Fruit fly (Drosophila melanogaster) whole organism, wandering third instar larva: ENCODE results near the gene CG14960.

Experiments
- Abd-B ChIP-seq: fragments of >200 bp; optimal IDR thresholded peaks from 2 replicates; lab custom pipeline; 2017; ENCODE audit warnings: missing biosample characterization, missing genetic modification characterization
- CG32264 ChIP-seq: fragments of 200-800 bp; sonication (Bioruptor generic); optimal IDR thresholded peaks from 2 replicates; lab custom pipeline; 2016; ENCODE audit warnings: missing biosample characterization, missing genetic modification characterization
- CG9705 ChIP-seq: fragments of 200-800 bp; sonication (Bioruptor generic); optimal IDR thresholded peaks from 2 replicates; lab custom pipeline; 2018; ENCODE audit warnings: missing biosample characterization, mild to moderate bottlenecking, missing genetic modification characterization
- CrebA ChIP-seq: fragments of 200-800 bp; sonication (Bioruptor generic); optimal IDR thresholded peaks from 2 replicates; lab custom pipeline; 2016; ENCODE audit warnings: missing biosample characterization, mild to moderate bottlenecking, missing genetic modification characterization, borderline replicate concordance
- Dfd ChIP-seq: fragments of >200 bp; optimal IDR thresholded peaks from 2 replicates; lab custom pipeline; 2017; ENCODE audit warnings: missing biosample characterization, missing genetic modification characterization
- Dif ChIP-seq: fragments of 200-275, 200-300 bp; sonication (Bioruptor generic); optimal IDR thresholded peaks from 2 replicates; lab custom pipeline; 2018; ENCODE audit warnings: missing biosample characterization, missing genetic modification characterization; ENCODE audit not compliant: partially characterized antibody
- GATAd ChIP-seq: sonication (Bioruptor generic); optimal IDR thresholded peaks from 2 replicates; lab custom pipeline; 2016; ENCODE audit warnings: missing biosample characterization, missing genetic modification characterization
- HLH106 ChIP-seq: fragments of 200-800 bp; optimal IDR thresholded peaks from 3 replicates; lab custom pipeline; 2019; ENCODE audit warnings: missing biosample characterization, mild to moderate bottlenecking, missing genetic modification characterization, moderate library complexity
- Hnf4 ChIP-seq: fragments of 200-800 bp; sonication (Bioruptor generic); optimal IDR thresholded peaks from 2 replicates; lab custom pipeline; 2016; ENCODE audit warnings: missing biosample characterization, mild to moderate bottlenecking, missing genetic modification characterization
- Hr78 ChIP-seq: fragments of >200 bp; optimal IDR thresholded peaks from 2 replicates; lab custom pipeline; 2017; ENCODE audit warnings: missing biosample characterization, missing genetic modification characterization
- Hr83 ChIP-seq: fragments of 200-300 bp; sonication (Bioruptor generic); optimal IDR thresholded peaks from 2 replicates; lab custom pipeline; 2016; ENCODE audit warnings: missing biosample characterization, mild to moderate bottlenecking, missing genetic modification characterization, moderate library complexity; ENCODE audit not compliant: poor library complexity, severe bottlenecking
- Jra ChIP-seq: sonication (Bioruptor generic); optimal IDR thresholded peaks from 2 replicates; lab custom pipeline; 2016; ENCODE audit warnings: missing biosample characterization, missing genetic modification characterization
- Mio ChIP-seq: sonication (Bioruptor generic); optimal IDR thresholded peaks from 2 replicates; lab custom pipeline; 2016; ENCODE audit warnings: missing biosample characterization, missing genetic modification characterization
- Myc ChIP-seq: fragments of >200 bp; optimal IDR thresholded peaks from 2 replicates; lab custom pipeline; 2017
- N ChIP-seq: fragments of >200 bp; optimal IDR thresholded peaks from 2 replicates; lab custom pipeline; 2018; ENCODE audit warnings: missing biosample characterization, missing external identifiers, missing genetic modification characterization
- OdsH ChIP-seq: fragments of 200-800 bp; sonication (Bioruptor generic); optimal IDR thresholded peaks from 2 replicates; lab custom pipeline; 2016; ENCODE audit warnings: missing biosample characterization, mild to moderate bottlenecking, missing genetic modification characterization
- Rel ChIP-seq, 2 experiments: fragments of 200-800 bp; sonication (Bioruptor generic) in 1 of 2; optimal IDR thresholded peaks; 2 replicates in 1 of 2; 3 replicates in 1 of 2; lab custom pipeline; 2016 to 2019; ENCODE audit warnings: mild to moderate bottlenecking in 2 of 2, missing biosample characterization in 2 of 2, missing genetic modification characterization in 2 of 2, moderate library complexity in 1 of 2
- Sp1 ChIP-seq: fragments of 200-800 bp; sonication (Bioruptor generic); optimal IDR thresholded peaks from 3 replicates; lab custom pipeline; 2019; ENCODE audit warnings: missing biosample characterization, mild to moderate bottlenecking, missing genetic modification characterization, moderate library complexity
- Vsx2 ChIP-seq: fragments of 200-300, 225-300 bp; sonication (Bioruptor generic); optimal IDR thresholded peaks from 2 replicates; lab custom pipeline; 2018; ENCODE audit warnings: missing biosample characterization, missing genetic modification characterization; ENCODE audit not compliant: partially characterized antibody
- br ChIP-seq: fragments of 200-800 bp; sonication (Bioruptor generic); optimal IDR thresholded peaks from 2 replicates; lab custom pipeline; 2016; ENCODE audit warnings: missing biosample characterization, missing genetic modification characterization
- brk ChIP-seq: fragments of 200-800 bp; sonication (Bioruptor generic); optimal IDR thresholded peaks from 2 replicates; lab custom pipeline; 2016; ENCODE audit warnings: missing biosample characterization, mild to moderate bottlenecking, missing genetic modification characterization
- dl ChIP-seq, 2 experiments: fragments of 175-275, 200-275 bp in 1 of 2; fragments of 200-275 bp in 1 of 2; sonication (Bioruptor generic); optimal IDR thresholded peaks; lab custom pipeline; 2018; ENCODE audit warnings: mild to moderate bottlenecking in 2 of 2, missing biosample characterization in 2 of 2, missing genetic modification characterization in 2 of 2, moderate library complexity in 2 of 2; ENCODE audit not compliant: partially characterized antibody in 2 of 2, insufficient read depth in 1 of 2
- dmrt93B ChIP-seq: fragments of 200-800 bp; sonication (Bioruptor generic); optimal IDR thresholded peaks from 2 replicates; lab custom pipeline; 2018; ENCODE audit warnings: missing biosample characterization, mild to moderate bottlenecking, missing genetic modification characterization
- dsf ChIP-seq: sonication (Bioruptor generic); optimal IDR thresholded peaks from 2 replicates; lab custom pipeline; 2016; ENCODE audit warnings: missing biosample characterization, missing genetic modification characterization, borderline replicate concordance
- ey ChIP-seq: fragments of 200-800 bp; sonication (Bioruptor generic); optimal IDR thresholded peaks from 2 replicates; lab custom pipeline; 2016; ENCODE audit warnings: missing biosample characterization, missing genetic modification characterization
- foxo ChIP-seq, 2 experiments: fragments of 200-800 bp; sonication (Bioruptor generic); optimal IDR thresholded peaks; 2 replicates in 1 of 2; 3 replicates in 1 of 2; lab custom pipeline; 2016 to 2017; ENCODE audit warnings: missing biosample characterization in 2 of 2, missing genetic modification characterization in 2 of 2
- fru ChIP-seq: fragments of 200-800 bp; sonication (Bioruptor generic); optimal IDR thresholded peaks from 3 replicates; lab custom pipeline; 2016; ENCODE audit warnings: missing biosample characterization, mild to moderate bottlenecking, missing genetic modification characterization
- h ChIP-seq: fragments of 200-800 bp; sonication (Bioruptor generic); optimal IDR thresholded peaks from 3 replicates; lab custom pipeline; 2016; ENCODE audit warnings: missing biosample characterization, mild to moderate bottlenecking, missing genetic modification characterization
- jim ChIP-seq: fragments of 175-275, 200-325 bp; sonication (Bioruptor generic); optimal IDR thresholded peaks from 2 replicates; lab custom pipeline; 2016; ENCODE audit warnings: missing biosample characterization, mild to moderate bottlenecking, missing genetic modification characterization
- lola ChIP-seq: fragments of >200 bp; optimal IDR thresholded peaks from 2 replicates; lab custom pipeline; 2017; ENCODE audit warnings: missing biosample characterization, missing genetic modification characterization
- pan ChIP-seq: fragments of >200 bp; optimal IDR thresholded peaks from 2 replicates; lab custom pipeline; 2017
- psq ChIP-seq: fragments of 200-800 bp; sonication (Bioruptor generic); optimal IDR thresholded peaks from 3 replicates; lab custom pipeline; 2017; ENCODE audit warnings: missing biosample characterization, mild to moderate bottlenecking, missing genetic modification characterization, moderate library complexity
- rgr ChIP-seq: fragments of 200-800 bp; sonication (Bioruptor generic); optimal IDR thresholded peaks from 3 replicates; lab custom pipeline; 2016; ENCODE audit warnings: missing biosample characterization, mild to moderate bottlenecking, missing genetic modification characterization
- sage ChIP-seq: fragments of 200-800 bp; sonication (Bioruptor generic); optimal IDR thresholded peaks from 2 replicates; lab custom pipeline; 2016; ENCODE audit warnings: missing biosample characterization, mild to moderate bottlenecking, missing genetic modification characterization
- sv ChIP-seq: fragments of 200-800 bp; sonication (Bioruptor generic); optimal IDR thresholded peaks from 3 replicates; lab custom pipeline; 2016; ENCODE audit warnings: missing biosample characterization, missing genetic modification characterization
- tai ChIP-seq: sonication (Bioruptor generic); optimal IDR thresholded peaks from 2 replicates; lab custom pipeline; 2016; ENCODE audit warnings: missing biosample characterization, missing genetic modification characterization
- usp ChIP-seq: fragments of >200 bp; optimal IDR thresholded peaks from 2 replicates; lab custom pipeline; 2017; ENCODE audit warnings: missing biosample characterization, missing genetic modification characterization
- woc ChIP-seq: sonication (Bioruptor generic); optimal IDR thresholded peaks from 2 replicates; lab custom pipeline; 2016; ENCODE audit warnings: missing biosample characterization, mild to moderate bottlenecking, missing genetic modification characterization

Gene CG14960

DNA sequence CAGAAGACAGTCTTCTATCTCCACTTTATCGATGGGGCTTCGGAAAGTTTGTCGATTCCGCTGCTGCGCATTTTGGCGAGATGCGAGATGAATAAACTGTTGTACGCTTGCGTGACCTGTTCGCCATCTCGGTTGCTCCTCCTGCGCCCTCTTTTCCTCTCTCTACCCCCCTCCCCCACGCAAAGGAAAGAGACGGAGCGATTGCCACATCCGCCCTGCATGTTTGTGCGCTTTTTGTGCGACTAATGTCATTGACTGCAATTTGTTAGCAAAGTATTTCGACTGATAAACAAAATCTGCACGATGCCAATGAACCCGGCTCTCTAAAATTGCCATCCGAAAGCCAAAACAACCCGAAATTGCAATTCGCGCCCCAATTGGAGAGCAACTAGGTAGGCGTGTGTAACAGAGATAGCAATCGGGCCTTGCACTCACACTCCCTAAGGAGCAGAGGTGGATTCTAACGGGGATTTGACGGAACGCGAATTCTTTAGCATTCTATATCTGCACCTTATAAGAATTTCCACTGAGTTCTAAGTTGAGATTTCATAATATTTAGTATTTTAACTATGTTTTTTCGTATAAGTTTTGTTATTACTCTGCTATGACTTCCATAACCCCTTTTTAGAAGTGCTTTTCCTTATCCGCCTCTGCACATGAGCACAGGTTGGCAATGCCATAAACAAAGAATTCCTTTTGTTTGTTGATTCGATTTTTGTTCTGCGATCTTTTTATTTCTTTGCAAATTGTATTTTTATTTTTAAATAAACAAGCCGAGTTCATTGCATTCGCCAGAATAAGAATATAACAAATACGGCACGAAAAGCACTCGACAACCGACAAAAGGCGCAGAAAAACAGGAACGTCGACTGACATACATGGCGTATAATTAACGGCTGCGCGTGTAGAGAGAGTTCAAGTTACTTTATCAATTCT, 23.4 kb upstream of the CG14960 start, which contains the start of gene CG43389:
CG43389 (plus strand) TSS at position 886 of the 936 bp plus-strand sequence.
- TF ChIP-seq ey (GFP tag; lab: Kevin White, UChicago) (peak; percentile 99), h (GFP tag; lab: Kevin White, UChicago) (peak; percentile 99), Myc (no peak), Mio (GFP tag; lab: Kevin White, UChicago) (peak; percentile 89), sage (peak; percentile 97), psq (GFP tag; lab: Kevin White, UChicago) (peak; percentile 99), Vsx2 (no peak), jim (GFP tag; lab: Kevin White, UChicago) (peak; percentile 52), HLH106 (peak; percentile 99), usp (no peak), GATAd (GFP tag; lab: Kevin White, UChicago) (peak; percentile 97), CrebA (GFP tag; lab: Kevin White, UChicago) (peak; percentile 94), Dfd (GFP tag; lab: Kevin White, UChicago) (peak; percentile 80), pan (lab: Kevin White, UChicago) (no peak), Sp1 (GFP tag; lab: Kevin White, UChicago) (peak; percentile 100), foxo (GFP tag; optimal IDR thresholded peaks at IDR 0.05; lab: Kevin White, UChicago) (peak; percentile 87 to 99), Hnf4 (GFP tag; lab: Kevin White, UChicago) (peak; percentile 99), dmrt93B (GFP tag; lab: Kevin White, UChicago) (peak; percentile 98), OdsH (GFP tag; lab: Kevin White, UChicago) (peak; percentile 99), dl (GFP tag; optimal IDR thresholded peaks at IDR 0.05; lab: Kevin White, UChicago; ENCODE audit: insufficient read depth in 1 of 2, partially characterized antibody in 2 of 2) (no peak), dsf (GFP tag; lab: Kevin White, UChicago) (peak; percentile 96), Jra (peak; percentile 97), br (peak; percentile 99), CG32264 (GFP tag; lab: Kevin White, UChicago) (peak; percentile 96), lola (GFP tag; lab: Kevin White, UChicago) (no peak), Rel (GFP tag; optimal IDR thresholded peaks at IDR 0.05; lab: Kevin White, UChicago) (peak; percentile 98), Rel (tag; optimal IDR thresholded peaks at IDR 0.05; lab: Kevin White, UChicago) (peak; percentile 78), tai (GFP tag; lab: Kevin White, UChicago) (peak; percentile 97), Abd-B (GFP tag; lab: Kevin White, UChicago) (no peak), sv (no peak), woc (GFP tag; lab: Kevin White, UChicago) (peak; percentile 91), Dif (GFP tag; lab: Kevin White, UChicago) (peak; percentile 38), fru (GFP tag; lab: Kevin White, UChicago) (peak; percentile 97), rgr (GFP tag; lab: Kevin White, UChicago) (peak; percentile 100), Hr78 (no peak), N (GFP tag; lab: Kevin White, UChicago) (no peak), Hr83 (GFP tag; lab: Kevin White, UChicago) (no peak), CG9705 (GFP tag; lab: Kevin White, UChicago) (peak; percentile 75), brk (GFP tag; lab: Kevin White, UChicago) (peak; percentile 98)
